Worm (Caenorhabditis elegans): ENCODE results near the gene H35N09.2.

H35N09.2 gene

DNA sequence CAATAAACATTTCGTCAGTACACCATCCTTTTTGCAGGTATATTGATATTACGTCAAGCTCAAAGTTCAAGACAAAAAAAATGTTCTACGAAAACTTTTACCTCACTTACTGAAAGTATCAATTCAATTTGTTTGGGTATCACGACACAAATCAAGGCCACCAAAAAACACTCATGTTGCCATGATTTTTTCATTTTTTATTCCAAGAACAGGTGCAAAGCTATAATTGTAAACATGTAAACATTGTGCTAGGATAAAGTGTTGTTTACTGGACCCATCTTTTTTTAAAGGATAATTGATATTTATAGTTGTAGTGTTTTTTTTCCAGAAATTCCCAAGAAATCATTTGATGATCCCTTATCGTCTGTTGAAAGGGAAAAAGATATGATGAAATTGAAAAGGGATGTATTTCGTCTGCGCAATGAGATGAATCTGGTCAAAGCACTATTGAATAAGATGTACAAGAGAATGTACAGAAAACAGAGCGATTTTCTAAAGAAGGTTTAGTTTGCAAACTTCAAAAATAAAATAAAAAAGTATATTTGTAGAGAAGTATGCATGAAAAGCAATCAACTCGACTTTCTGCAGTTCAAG lies 22.0 kb downstream of the H35N09.2 start:
- TF ChIP-seq sea-2 (GFP tag; IDR thresholded peaks at IDR 0.05) = no peak
- no peak for TF ChIP-seq B0261.1 (tag; optimal IDR thresholded peaks at IDR 0.05)
- TF ChIP-seq K12H6.12 (tag; optimal IDR thresholded peaks at IDR 0.05) = no peak
- no peak for TF ChIP-seq T26A5.8 (tag; optimal IDR thresholded peaks at IDR 0.05)
- no peak for TF ChIP-seq lin-54 (GFP tag; optimal IDR thresholded peaks at IDR 0.05)
- no peak for TF ChIP-seq dpl-1 (GFP tag; optimal IDR thresholded peaks at IDR 0.05)
- no peak for TF ChIP-seq F49E8.2 (tag; optimal IDR thresholded peaks at IDR 0.05; ENCODE audit: insufficient read depth)

DNA sequence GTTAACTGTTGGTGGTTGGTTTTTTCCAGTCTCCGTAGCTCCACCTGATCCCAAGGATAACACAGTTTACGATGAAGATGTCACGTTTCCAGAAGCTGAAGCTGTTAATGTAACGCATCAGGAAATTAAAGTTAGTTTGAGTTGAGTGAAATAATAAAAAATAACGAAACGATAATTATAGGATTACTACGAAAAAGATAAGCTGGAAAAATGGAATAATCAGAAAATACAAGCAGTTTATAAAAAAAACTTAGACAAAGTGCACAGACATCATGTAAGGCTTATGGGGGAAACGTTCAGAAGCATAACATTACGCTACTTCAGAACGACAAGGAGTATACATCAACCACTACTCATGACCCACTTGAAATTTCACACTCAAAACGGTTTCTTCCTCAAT lies 23.4 kb downstream of the H35N09.2 start, which contains the start of gene F18E9.8:
Gene F18E9.8, minus strand, starts transcription at position 101 of the 400 bp plus-strand sequence.
- TF ChIP-seq attf-5 (GFP tag; optimal IDR thresholded peaks at IDR 0.05) = no peak
- no peak for TF ChIP-seq F52B5.7 (tag; optimal IDR thresholded peaks at IDR 0.05)
- no peak for TF ChIP-seq Y53F4B.3 (GFP tag; IDR thresholded peaks at IDR 0.05)
- no peak for TF ChIP-seq hmg-1.2 (GFP tag; IDR thresholded peaks at IDR 0.05)
- no peak for TF ChIP-seq unc-130 (GFP tag; optimal IDR thresholded peaks at IDR 0.05)
- no peak for TF ChIP-seq pbrm-1 (GFP tag; IDR thresholded peaks at IDR 0.05)

DNA sequence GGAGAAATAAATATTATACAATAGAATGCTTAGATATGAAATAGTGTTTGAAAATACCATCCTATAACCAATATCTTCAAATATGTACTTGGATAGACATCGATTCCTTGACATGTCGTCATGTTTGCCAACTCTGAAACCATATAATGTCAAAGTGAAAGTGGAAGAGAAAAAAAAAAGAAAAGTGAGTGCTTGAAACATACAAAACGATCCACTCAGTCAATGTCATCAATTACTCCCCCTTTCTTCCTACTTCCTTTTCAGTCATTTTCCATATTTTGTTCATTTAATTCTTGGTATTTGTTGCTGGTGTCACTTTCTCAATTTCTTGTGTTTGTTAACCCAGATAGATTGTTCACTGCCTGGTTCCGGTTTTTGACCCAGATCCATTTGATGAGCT lies 24.6 kb downstream of the H35N09.2 start, which contains the start of gene F18E9.4:
Gene F18E9.4, plus strand, starts transcription at position 301 of the 400 bp plus-strand sequence.
- TF ChIP-seq pha-4 (tag; optimal IDR thresholded peaks at IDR 0.05) = no peak
- no peak for TF ChIP-seq ztf-26 (tag; optimal IDR thresholded peaks at IDR 0.05)
- no peak for TF ChIP-seq ceh-40 (GFP tag; IDR thresholded peaks at IDR 0.05)
- no peak for TF ChIP-seq nhr-27 (tag; optimal IDR thresholded peaks at IDR 0.05)
- TF ChIP-seq egl-44 (GFP tag; IDR thresholded peaks at IDR 0.05) = no peak
- no peak for TF ChIP-seq Y56A3A.18 (GFP tag; IDR thresholded peaks at IDR 0.05)
- no peak for TF ChIP-seq snpc-1.3 (tag; optimal IDR thresholded peaks at IDR 0.05; ENCODE audit: insufficient read depth)
- no peak for TF ChIP-seq him-1 (tag; optimal IDR thresholded peaks at IDR 0.05)
- TF ChIP-seq repo-1 (tag; optimal IDR thresholded peaks at IDR 0.05) = no peak
- TF ChIP-seq lsl-1 (GFP tag; optimal IDR thresholded peaks at IDR 0.05) = no peak
- no peak for TF ChIP-seq K12H6.12 (tag; optimal IDR thresholded peaks at IDR 0.05)
- no peak for TF ChIP-seq hmg-20 (GFP tag; IDR thresholded peaks at IDR 0.05)
- TF ChIP-seq ceh-58 (GFP tag; IDR thresholded peaks at IDR 0.05) = no peak
- no peak for TF ChIP-seq nfya-1 (tag; optimal IDR thresholded peaks at IDR 0.05; ENCODE audit: borderline replicate concordance, insufficient read depth)
- TF ChIP-seq madf-3 (GFP tag; IDR thresholded peaks at IDR 0.05) = no peak

DNA sequence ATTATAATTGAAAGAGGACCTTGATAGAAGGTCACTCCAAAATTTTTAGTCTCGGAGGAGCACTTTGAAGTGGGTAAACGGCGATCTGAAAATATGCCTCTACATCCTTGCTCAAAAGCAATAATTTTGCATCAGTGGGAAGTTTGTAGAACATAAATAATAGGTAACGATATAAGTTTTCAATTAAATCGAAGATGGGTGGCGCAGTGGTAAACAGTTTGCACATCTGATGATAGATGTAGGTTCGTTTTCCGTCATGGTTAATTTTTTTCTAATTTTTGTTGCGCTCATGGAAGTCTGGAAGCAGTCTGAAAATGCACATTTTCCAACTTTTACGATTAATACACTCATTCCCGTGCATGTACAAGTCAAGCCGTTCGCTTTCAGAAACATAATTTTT lies 27.0 kb downstream of the H35N09.2 start:
- TF ChIP-seq tbp1 (GFP tag; optimal IDR thresholded peaks at IDR 0.05) = peak; percentile 82
- TF ChIP-seq B0261.1 (tag; optimal IDR thresholded peaks at IDR 0.05) = peak; percentile 56
- peak; percentile 7 for TF ChIP-seq die-1 (tag; optimal IDR thresholded peaks at IDR 0.05)
- TF ChIP-seq rpc-1 (optimal IDR thresholded peaks at IDR 0.05) = peak; percentile 45
- peak; percentile 69 for TF ChIP-seq rpc-1 (tag; optimal IDR thresholded peaks at IDR 0.05)

DNA sequence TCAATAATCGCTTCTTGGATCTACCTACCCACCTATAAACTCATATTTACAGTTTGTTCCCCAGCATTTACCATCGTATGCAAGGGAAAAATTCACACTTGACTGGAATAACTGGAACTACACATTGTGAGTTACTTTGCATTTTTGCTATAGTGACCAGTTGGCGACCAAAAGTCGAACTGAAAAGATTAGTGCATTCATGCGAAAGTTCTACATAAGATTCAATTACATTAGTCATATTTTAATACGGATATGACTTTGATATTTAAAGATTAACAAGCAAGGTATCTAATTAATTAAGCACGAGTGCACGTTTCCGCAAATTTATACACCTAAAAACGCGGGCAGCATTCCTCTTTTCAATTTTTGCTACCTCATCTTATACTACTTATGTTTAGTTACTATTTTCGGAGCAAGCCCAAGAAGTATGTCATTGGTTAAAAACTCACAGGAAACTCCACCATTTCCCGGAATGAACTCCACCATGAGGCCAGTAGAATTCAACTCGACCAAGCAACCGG lies 33.8 kb downstream of the H35N09.2 start, which contains the start of gene jmjd-3.1:
Gene jmjd-3.1, plus strand, starts transcription at position 51 of the 521 bp plus-strand sequence.
- TF ChIP-seq athp-1 (tag; optimal IDR thresholded peaks at IDR 0.05) (no peak), bed-1 (GFP tag; IDR thresholded peaks at IDR 0.05) (no peak), attf-3 (GFP tag; conservative IDR thresholded peaks at IDR 0.05) (no peak), lin-40 (tag; optimal IDR thresholded peaks at IDR 0.05) (no peak), Y67H2A.10 (GFP tag; conservative IDR thresholded peaks at IDR 0.05) (no peak), cebp-1 (GFP tag; IDR thresholded peaks at IDR 0.05) (no peak), cebp-1 (tag; optimal IDR thresholded peaks at IDR 0.05) (no peak), dpff-1 (tag; optimal IDR thresholded peaks at IDR 0.05) (no peak), zim-3 (tag; optimal IDR thresholded peaks at IDR 0.05) (no peak), nhr-179 (tag; optimal IDR thresholded peaks at IDR 0.05) (no peak), lin-26 (GFP tag; IDR thresholded peaks at IDR 0.05) (no peak), akir-1 (GFP tag; optimal IDR thresholded peaks at IDR 0.05) (no peak), aptf-2 (GFP tag; conservative IDR thresholded peaks at IDR 0.05) (no peak), nhr-27 (tag; optimal IDR thresholded peaks at IDR 0.05) (no peak)

Measured in whole organism, young adult.